Fruit fly (Drosophila melanogaster) S2 (cell line): Measurements from ENCODE around the gene Sse.

Experiments used
- CG8478 ChIP-seq: fragments of >200 bp; optimal IDR thresholded peaks from 2 replicates; lab custom pipeline; 2018
- CTCF ChIP-seq, 2 experiments: fragments of >200 bp; optimal IDR thresholded peaks; 2 replicates each; lab custom pipeline; 2018

- no peak for TF ChIP-seq CTCF (optimal IDR thresholded peaks at IDR 0.05; lab: Kevin White, UChicago)
- no peak for TF ChIP-seq CG8478 (lab: Kevin White, UChicago)
These were observed 6.9 kb downstream of the Sse start for dm6 chr3L:5654955-5655750.
